Worm (Caenorhabditis elegans) whole organism, L1 larva: Measurements from ENCODE around the gene T24A6.16.

Source experiments
- aha-1 ChIP-seq: fragments of 150-350 bp; optimal IDR thresholded peaks from 2 replicates; lab custom pipeline; 2014; ENCODE audit warnings: missing biosample characterization, missing genetic modification characterization
- alr-1 ChIP-seq: fragments of 200-800 bp; sonication (Bioruptor generic); optimal IDR thresholded peaks from 2 replicates; lab custom pipeline; 2018; ENCODE audit warnings: borderline replicate concordance, mild to moderate bottlenecking, missing genetic modification characterization, missing compliant biosample characterization
- blmp-1 ChIP-seq: fragments of 150-350 bp; optimal IDR thresholded peaks from 2 replicates; lab custom pipeline; 2014; ENCODE audit warnings: missing biosample characterization, missing genetic modification characterization
- ceh-8 ChIP-seq: fragments of 200-800 bp; sonication (Bioruptor generic); optimal IDR thresholded peaks from 2 replicates; lab custom pipeline; 2018; ENCODE audit warnings: mild to moderate bottlenecking, missing genetic modification characterization, moderate library complexity, missing compliant biosample characterization
- ceh-82 ChIP-seq, 3 experiments: fragments of 150-350 bp in 1 of 3; sonication (generic microtip) in 2 of 3; optimal IDR thresholded peaks; 2 replicates each; lab custom pipeline; 2014 to 2017; ENCODE audit warnings: missing biosample characterization in 3 of 3, missing genetic modification characterization in 3 of 3
- ces-1 ChIP-seq: fragments of 150-350 bp; optimal IDR thresholded peaks from 2 replicates; lab custom pipeline; 2014; ENCODE audit warnings: missing biosample characterization, missing genetic modification reagents, missing genetic modification characterization
- efl-1 ChIP-seq, 4 experiments: fragments of 150-350 bp; optimal IDR thresholded peaks in 3 of 4; peaks in 1 of 4; 1 replicate in 1 of 4; 2 replicates in 3 of 4; lab custom pipeline; 2014; ENCODE audit warnings: missing biosample characterization in 2 of 4, missing genetic modification characterization in 2 of 4, missing genetic modification reagents in 2 of 4
- efl-3 ChIP-seq: fragments of 200-800 bp; sonication (Bioruptor generic); optimal IDR thresholded peaks from 2 replicates; lab custom pipeline; 2018; ENCODE audit warnings: mild to moderate bottlenecking, missing genetic modification characterization, missing compliant biosample characterization
- egl-13 ChIP-seq: sonication (generic microtip); optimal IDR thresholded peaks from 2 replicates; lab custom pipeline; 2016; ENCODE audit warnings: missing genotype, missing genetic modification reagents, missing genetic modification characterization, missing compliant biosample characterization
- egl-27 ChIP-seq, 2 experiments: fragments of 150-350 bp in 1 of 2; sonication (generic microtip); optimal IDR thresholded peaks; 3 replicates each; lab custom pipeline; 2017 to 2018; ENCODE audit warnings: missing biosample characterization in 2 of 2, missing genetic modification characterization in 2 of 2, missing genetic modification reagents in 2 of 2
- ets-5 ChIP-seq: fragments of 200-800 bp; sonication (Bioruptor generic); IDR thresholded peaks from 2 replicates; pipeline ENCODE4 v1.3.6; 2022; ENCODE audit warnings: missing genetic modification characterization, missing compliant biosample characterization
- fkh-8 ChIP-seq: sonication (generic microtip); optimal IDR thresholded peaks from 2 replicates; lab custom pipeline; 2016; ENCODE audit warnings: mild to moderate bottlenecking, missing genetic modification characterization, missing compliant biosample characterization
- irx-1 ChIP-seq: sonication (generic microtip); optimal IDR thresholded peaks from 2 replicates; lab custom pipeline; 2016; ENCODE audit warnings: missing genetic modification characterization, missing compliant biosample characterization
- lin-13 ChIP-seq: fragments of 150-350 bp; optimal IDR thresholded peaks from 2 replicates; lab custom pipeline; 2014; ENCODE audit warnings: missing biosample characterization, missing genetic modification reagents, missing genetic modification characterization
- lin-15B ChIP-seq: fragments of 150-350 bp; sonication (generic microtip); optimal IDR thresholded peaks from 3 replicates; lab custom pipeline; 2014; ENCODE audit warnings: missing biosample characterization, missing genetic modification characterization
- lin-35 ChIP-seq, 2 experiments: fragments of 150-350 bp; optimal IDR thresholded peaks; 2 replicates each; lab custom pipeline; 2014; ENCODE audit warnings: missing biosample characterization in 2 of 2, missing genetic modification characterization in 2 of 2, missing genetic modification reagents in 2 of 2
- lin-39 ChIP-seq: fragments of 150-350 bp; optimal IDR thresholded peaks from 2 replicates; lab custom pipeline; 2014; ENCODE audit warnings: missing biosample characterization, missing genetic modification reagents, missing genetic modification characterization
- lir-3 ChIP-seq: sonication (generic microtip); optimal IDR thresholded peaks from 2 replicates; lab custom pipeline; 2016; ENCODE audit warnings: mild to moderate bottlenecking, missing genetic modification characterization, moderate library complexity, missing compliant biosample characterization; ENCODE audit not compliant: poor library complexity
- mab-9 ChIP-seq: fragments of 200-800 bp; sonication (Bioruptor generic); IDR thresholded peaks from 2 replicates; pipeline ENCODE4 v1.3.6; 2022; ENCODE audit warnings: missing genetic modification reagents, missing genetic modification characterization, missing compliant biosample characterization
- nhr-11 ChIP-seq: fragments of 150-350 bp; optimal IDR thresholded peaks from 2 replicates; lab custom pipeline; 2014; ENCODE audit warnings: missing biosample characterization, missing genetic modification characterization
- nhr-28 ChIP-seq: fragments of 150-350 bp; optimal IDR thresholded peaks from 2 replicates; lab custom pipeline; 2014; ENCODE audit warnings: missing biosample characterization, missing genetic modification characterization
- nhr-77 ChIP-seq: fragments of 150-350 bp; optimal IDR thresholded peaks from 2 replicates; lab custom pipeline; 2014; ENCODE audit warnings: missing biosample characterization, missing genetic modification characterization
- nhr-85 ChIP-seq: sonication (generic microtip); peaks from one replicate; lab custom pipeline; 2016; ENCODE audit warnings: missing genetic modification characterization, inconsistent platforms, missing compliant biosample characterization
- nhr-90 ChIP-seq: sonication (generic microtip); optimal IDR thresholded peaks from 2 replicates; lab custom pipeline; 2016; ENCODE audit warnings: mild to moderate bottlenecking, missing genetic modification characterization, missing compliant biosample characterization; ENCODE audit not compliant: poor library complexity
- pqm-1 ChIP-seq: sonication (generic microtip); optimal IDR thresholded peaks from 3 replicates; lab custom pipeline; 2017; ENCODE audit warnings: missing biosample characterization, missing genetic modification characterization
- rnt-1 ChIP-seq: sonication (generic microtip); optimal IDR thresholded peaks from 2 replicates; lab custom pipeline; 2016; ENCODE audit warnings: mild to moderate bottlenecking, missing genetic modification characterization, moderate library complexity, missing compliant biosample characterization
- sox-4 ChIP-seq: sonication (generic microtip); optimal IDR thresholded peaks from 2 replicates; lab custom pipeline; 2016; ENCODE audit warnings: missing genetic modification characterization, missing compliant biosample characterization
- swsn-7 ChIP-seq: sonication (generic microtip); optimal IDR thresholded peaks from 2 replicates; lab custom pipeline; 2016; ENCODE audit warnings: missing genetic modification characterization, missing compliant biosample characterization
- unc-130 ChIP-seq: fragments of 150-350 bp; optimal IDR thresholded peaks from 2 replicates; lab custom pipeline; 2017; ENCODE audit warnings: missing biosample characterization, missing genetic modification characterization, inconsistent platforms
- unc-86 ChIP-seq: sonication (generic microtip); optimal IDR thresholded peaks from 2 replicates; lab custom pipeline; 2016; ENCODE audit warnings: missing genetic modification characterization, missing compliant biosample characterization
- vab-15 ChIP-seq: sonication (generic microtip); optimal IDR thresholded peaks from 2 replicates; lab custom pipeline; 2017; ENCODE audit warnings: missing genotype, mild to moderate bottlenecking, missing genetic modification characterization, missing compliant biosample characterization
- xbp-1 ChIP-seq: sonication (generic microtip); optimal IDR thresholded peaks from 2 replicates; lab custom pipeline; 2016; ENCODE audit warnings: missing genetic modification characterization, missing compliant biosample characterization
- zag-1 ChIP-seq: fragments of 150-350 bp; optimal IDR thresholded peaks from 2 replicates; lab custom pipeline; 2014; ENCODE audit warnings: missing biosample characterization, missing genetic modification characterization
- ztf-11 ChIP-seq, 2 experiments: sonication (generic microtip); optimal IDR thresholded peaks; 2 replicates each; lab custom pipeline; 2016 to 2017; ENCODE audit warnings: missing genetic modification characterization in 2 of 2, missing biosample characterization in 1 of 2, missing compliant biosample characterization in 1 of 2

T24A6.16 gene

ce11 chrV:3543344-3543743 is 19.4 kb downstream of the T24A6.16 start, which contains the start of gene nhr-222:
nhr-222 (minus strand) TSS chrV:3543444.
- TF ChIP-seq alr-1 (tag; lab: Kevin White, UChicago): no peak
- TF ChIP-seq pqm-1 (tag; lab: Kevin White, UChicago): no peak
- no peak for TF ChIP-seq rnt-1 (tag; lab: Kevin White, UChicago)
- TF ChIP-seq ces-1 (GFP tag; lab: Kevin White, UChicago): no peak
- TF ChIP-seq nhr-28 (tag; lab: Kevin White, UChicago): no peak
- TF ChIP-seq egl-13: no peak
- no peak for TF ChIP-seq xbp-1
- TF ChIP-seq unc-86 (tag; lab: Kevin White, UChicago): no peak
- no peak for TF ChIP-seq egl-27 (tag; optimal IDR thresholded peaks at IDR 0.05; lab: Kevin White, UChicago)
- no peak for TF ChIP-seq ceh-82 (tag; optimal IDR thresholded peaks at IDR 0.05; lab: Kevin White, UChicago)
- TF ChIP-seq mab-9 (GFP tag; lab: Robert Waterston, UW): no peak
- no peak for TF ChIP-seq lin-35 (GFP tag; optimal IDR thresholded peaks at IDR 0.05; lab: Kevin White, UChicago)
- no peak for TF ChIP-seq nhr-11 (tag; lab: Kevin White, UChicago)

ce11 chrV:3541117-3541516 is 21.6 kb downstream of the T24A6.16 start, which contains the start of gene srbc-67:
srbc-67 (minus strand) TSS chrV:3541217.
- no peak for TF ChIP-seq blmp-1 (tag; lab: Kevin White, UChicago)
- no peak for TF ChIP-seq ceh-8 (GFP tag; lab: Kevin White, UChicago)
- no peak for TF ChIP-seq aha-1 (tag; lab: Kevin White, UChicago)
- no peak for TF ChIP-seq lin-35 (GFP tag; optimal IDR thresholded peaks at IDR 0.05; lab: Kevin White, UChicago)
- no peak for TF ChIP-seq vab-15
- TF ChIP-seq zag-1 (tag; lab: Kevin White, UChicago): no peak
- TF ChIP-seq ztf-11 (tag; optimal IDR thresholded peaks at IDR 0.05; lab: Kevin White, UChicago): no peak
- TF ChIP-seq nhr-77: no peak
- no peak for TF ChIP-seq sox-4 (tag; lab: Kevin White, UChicago)
- TF ChIP-seq lin-13 (GFP tag; lab: Kevin White, UChicago): no peak
- no peak for TF ChIP-seq lir-3 (tag; lab: Kevin White, UChicago)
- no peak for TF ChIP-seq nhr-85 (tag; lab: Kevin White, UChicago)
- no peak for TF ChIP-seq lin-15B (tag; lab: Kevin White, UChicago)
- TF ChIP-seq nhr-90 (tag; lab: Kevin White, UChicago): no peak

- TF ChIP-seq unc-130 (tag; lab: Kevin White, UChicago) (no peak), egl-13 (no peak), swsn-7 (no peak), lin-39 (tag; lab: Kevin White, UChicago) (no peak), lin-13 (GFP tag; lab: Kevin White, UChicago) (no peak), efl-3 (no peak), ces-1 (GFP tag; lab: Kevin White, UChicago) (no peak), irx-1 (no peak)
Measured at ce11 chrV:3538307-3538706, 24.4 kb downstream of the T24A6.16 start, which contains the start of gene nhr-93. nhr-93 (minus strand) TSS chrV:3538407.

- TF ChIP-seq fkh-8 (tag; lab: Kevin White, UChicago) (no peak), efl-1 (optimal IDR thresholded peaks at IDR 0.05; lab: Kevin White, UChicago) (no peak), efl-1 (GFP tag; optimal IDR thresholded peaks at IDR 0.05 in 1 of 2; lab: Kevin White, UChicago) (peak in 1 of 2 experiments; percentile 47)
Measured at ce11 chrV:3535260-3535659, 27.5 kb downstream of the T24A6.16 start, which contains the start of gene nhr-221. nhr-221 (minus strand) TSS chrV:3535360.

- TF ChIP-seq alr-1 (tag; lab: Kevin White, UChicago): no peak
- no peak for TF ChIP-seq ets-5 (GFP tag; lab: Robert Waterston, UW)
- TF ChIP-seq fkh-8 (tag; lab: Kevin White, UChicago): peak; percentile 35
- no peak for TF ChIP-seq nhr-11 (tag; lab: Kevin White, UChicago)
- TF ChIP-seq lin-15B (tag; lab: Kevin White, UChicago): no peak
Measured at ce11 chrV:3530403-3530802, 32.3 kb downstream of the T24A6.16 start, which contains the start of gene srbc-66. srbc-66 (plus strand) TSS chrV:3530703.
